Worm (Caenorhabditis elegans): Measurements from ENCODE around the gene lgc-56.

The lgc-56 gene

DNA sequence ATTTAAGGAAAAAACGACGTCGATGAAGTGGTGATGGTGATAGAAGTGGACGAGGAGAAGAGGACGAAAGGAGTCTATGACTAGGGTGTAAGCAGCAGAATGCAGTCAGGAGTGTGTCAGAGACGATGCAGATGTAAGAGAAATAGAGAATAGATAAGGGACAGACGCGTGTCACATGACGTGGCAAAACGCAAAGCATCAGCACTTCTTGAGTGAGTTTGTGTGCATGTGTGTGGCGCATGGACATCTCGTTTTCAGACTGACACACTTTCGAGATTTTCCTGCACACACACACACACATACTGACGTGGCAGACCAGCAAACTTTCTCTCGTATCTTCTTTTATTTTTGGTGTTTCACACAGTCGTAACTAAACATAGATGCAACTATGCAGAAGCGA, 52.3 kb downstream of the lgc-56 start (continued):
- peak; percentile 93 to 94 for TF ChIP-seq let-607 (tag; optimal IDR thresholded peaks at IDR 0.05)
- peak; percentile 60 for TF ChIP-seq nhr-90 (tag; optimal IDR thresholded peaks at IDR 0.05)
- TF ChIP-seq mel-28 (tag; optimal IDR thresholded peaks at IDR 0.05; ENCODE audit: borderline replicate concordance) = no peak
- TF ChIP-seq chd-7 (tag; optimal IDR thresholded peaks at IDR 0.05) = peak; percentile 64
- TF ChIP-seq K12H6.12 (tag; optimal IDR thresholded peaks at IDR 0.05) = peak; percentile 52
- TF ChIP-seq Y53G8AR.9 (GFP tag; conservative IDR thresholded peaks at IDR 0.05) = peak; percentile 57; the same call in 1 of the 2 replicates
- no peak for TF ChIP-seq cebp-1 (GFP tag; IDR thresholded peaks at IDR 0.05)
- peak; percentile 81 for TF ChIP-seq cebp-1 (tag; optimal IDR thresholded peaks at IDR 0.05)
- no peak for TF ChIP-seq ztf-28 (GFP tag; IDR thresholded peaks at IDR 0.05)

Data from whole organism, young adult.